Fruit fly (Drosophila melanogaster) S2 (cell line): ENCODE measurements around the gene Nin.

Experiments used
- CG8478 ChIP-seq: fragments of >200 bp; optimal IDR thresholded peaks from 2 replicates; lab custom pipeline; 2018
- CTCF ChIP-seq, 2 experiments: fragments of >200 bp; optimal IDR thresholded peaks; 2 replicates each; lab custom pipeline; 2018

Nin gene

DNA sequence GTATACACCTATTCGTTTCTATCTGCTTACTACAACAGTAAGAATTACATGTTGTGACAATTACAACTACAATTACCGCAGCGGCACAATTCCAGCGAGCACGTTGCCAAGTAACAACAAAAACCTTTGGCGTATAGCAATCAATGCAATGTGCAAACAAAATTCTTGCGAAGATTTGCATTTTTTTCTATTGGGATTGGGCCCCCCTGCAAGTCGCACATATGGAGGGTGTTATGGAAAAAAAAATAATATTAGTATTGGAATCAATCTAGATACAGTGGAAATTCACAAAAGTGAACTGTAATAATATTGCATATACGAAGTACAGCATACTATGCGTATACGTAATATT is 24.3 kb upstream of the Nin start:
- TF ChIP-seq CG8478 (lab: Kevin White, UChicago) (no peak), CTCF (optimal IDR thresholded peaks at IDR 0.05; lab: Kevin White, UChicago) (no peak)

DNA sequence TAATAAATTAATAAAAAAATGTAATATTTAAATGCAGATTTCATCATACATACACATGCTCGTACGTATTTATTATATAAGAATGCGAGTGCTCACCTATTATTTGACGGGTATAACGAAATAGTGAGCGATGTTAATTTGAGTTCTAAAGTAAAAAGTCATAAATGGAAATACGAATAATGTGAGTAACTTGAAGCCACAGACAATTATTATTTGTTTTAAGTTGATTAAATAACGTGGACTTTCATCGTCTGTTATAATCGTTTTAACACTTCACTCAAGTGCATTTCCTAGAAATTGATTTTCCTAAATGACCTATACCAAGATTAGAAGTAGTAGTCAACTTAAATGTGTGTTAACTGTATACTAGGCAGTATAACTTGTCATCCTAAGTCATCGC is 23.9 kb upstream of the Nin start:
- no peak for TF ChIP-seq CG8478 (lab: Kevin White, UChicago)
- no peak for TF ChIP-seq CTCF (optimal IDR thresholded peaks at IDR 0.05; lab: Kevin White, UChicago)

DNA sequence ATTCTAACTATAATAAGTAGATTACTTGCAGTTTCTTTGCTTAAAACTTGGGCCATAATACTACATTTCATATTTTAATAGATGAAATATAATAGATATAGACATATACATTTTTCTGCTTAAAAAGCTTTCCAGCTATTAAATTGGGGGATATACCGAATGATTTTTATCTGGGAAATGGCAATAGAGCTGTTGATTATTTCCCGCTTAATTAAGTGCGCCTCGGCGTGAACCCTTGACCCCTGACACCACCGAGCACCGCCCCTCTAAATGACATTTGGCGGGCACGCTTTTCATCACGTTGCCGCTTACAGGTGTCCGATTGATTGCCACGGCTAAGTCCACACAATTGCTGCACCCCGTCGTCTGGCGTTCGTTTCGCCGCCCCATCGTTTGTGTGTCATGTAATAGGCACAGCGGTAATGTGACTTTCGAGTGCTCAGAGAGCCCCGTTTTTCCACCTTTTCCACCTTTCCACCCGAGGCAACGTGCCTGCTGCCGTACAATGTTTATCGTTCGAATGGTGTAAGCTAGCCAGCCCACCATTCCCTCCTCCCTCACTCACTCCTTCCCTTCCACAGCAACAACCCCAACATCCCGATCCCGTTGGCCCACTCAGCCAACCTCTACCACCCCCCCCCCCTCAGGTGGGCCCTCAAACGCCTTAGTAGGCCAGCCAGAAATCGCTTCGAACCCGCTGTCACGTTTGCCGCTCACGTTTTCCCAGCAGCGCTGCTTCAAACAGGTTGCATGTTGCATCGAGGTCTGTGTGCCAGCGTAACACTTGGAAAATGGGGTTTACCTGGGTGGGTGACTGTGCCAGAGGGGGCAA is 22.7 kb upstream of the Nin start:
- TF ChIP-seq CG8478 (lab: Kevin White, UChicago) (no peak), CTCF (optimal IDR thresholded peaks at IDR 0.05; lab: Kevin White, UChicago) (no peak)

DNA sequence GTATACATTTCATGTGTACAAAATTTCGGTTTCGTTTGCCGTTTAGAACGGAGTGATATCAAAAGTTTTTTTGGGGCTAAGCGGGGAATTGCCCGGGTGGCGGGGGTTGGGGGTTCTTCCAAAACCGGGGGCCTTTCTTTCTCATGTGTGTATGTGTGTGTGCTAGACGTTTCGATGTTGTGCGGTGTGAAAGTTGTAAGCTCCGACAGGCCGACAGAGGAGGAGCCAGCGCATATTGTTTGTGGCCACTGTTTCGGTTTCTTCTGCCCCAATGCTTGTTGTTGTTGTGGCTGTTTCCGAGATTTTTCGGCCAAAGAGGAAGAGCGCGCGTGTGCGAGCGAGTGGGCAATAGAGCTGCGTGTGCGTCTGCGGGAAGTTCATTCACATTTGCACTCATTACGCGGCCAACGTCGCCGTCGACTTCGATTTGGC is 21.9 kb upstream of the Nin start:
- TF ChIP-seq CTCF (optimal IDR thresholded peaks at IDR 0.05; lab: Kevin White, UChicago) (no peak), CG8478 (lab: Kevin White, UChicago) (no peak)

DNA sequence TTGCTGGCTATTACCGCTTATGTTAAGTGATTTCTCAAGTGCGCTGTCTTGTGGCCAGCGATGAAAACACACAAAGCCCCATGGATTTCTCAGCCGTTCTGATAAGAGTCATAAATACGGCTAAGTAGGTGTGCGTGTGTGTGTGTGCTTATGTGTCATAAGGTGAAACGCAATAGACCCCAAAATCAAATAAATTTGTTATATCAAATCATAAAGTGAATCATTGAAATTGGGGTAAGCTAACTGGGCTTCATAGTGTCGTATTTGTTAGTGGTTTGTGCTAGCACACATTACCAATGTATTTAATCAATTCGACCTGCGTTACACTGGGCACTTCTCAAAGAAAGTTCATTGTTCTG is 21.3 kb upstream of the Nin start:
- TF ChIP-seq CTCF (optimal IDR thresholded peaks at IDR 0.05; lab: Kevin White, UChicago), result no peak
- TF ChIP-seq CG8478 (lab: Kevin White, UChicago), result no peak

DNA sequence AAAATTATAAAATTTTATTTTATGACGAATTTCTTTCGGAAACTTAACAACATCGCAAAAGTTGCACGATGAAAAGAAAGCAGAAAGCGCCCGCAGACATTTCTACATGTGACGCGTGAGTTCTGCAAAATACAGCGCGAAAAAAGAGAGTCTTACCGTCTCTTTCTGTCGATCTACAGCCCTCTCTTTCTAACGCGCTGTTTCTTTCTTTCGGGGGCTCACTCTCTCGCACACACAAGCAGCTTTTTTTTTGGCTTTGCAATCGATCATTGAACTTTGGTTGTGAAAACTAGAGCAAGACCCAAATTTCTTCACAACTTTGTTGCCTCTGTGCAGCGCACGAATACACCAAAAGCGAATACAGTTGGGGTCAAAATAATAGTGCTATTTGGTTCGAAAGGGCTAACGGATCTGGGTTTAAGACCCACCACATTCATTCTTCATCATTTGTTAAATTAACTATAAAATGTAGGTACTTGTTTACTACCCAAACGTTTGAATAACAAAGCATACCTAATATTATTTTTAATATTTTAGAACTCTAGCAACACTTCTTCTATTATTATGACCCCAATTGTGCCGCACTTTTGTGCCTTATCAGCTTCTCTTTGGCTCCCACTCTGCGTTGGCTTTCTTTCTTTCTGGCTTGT is 20.8 kb upstream of the Nin start:
- TF ChIP-seq CG8478 (lab: Kevin White, UChicago) (no peak), CTCF (optimal IDR thresholded peaks at IDR 0.05; lab: Kevin White, UChicago) (no peak)

DNA sequence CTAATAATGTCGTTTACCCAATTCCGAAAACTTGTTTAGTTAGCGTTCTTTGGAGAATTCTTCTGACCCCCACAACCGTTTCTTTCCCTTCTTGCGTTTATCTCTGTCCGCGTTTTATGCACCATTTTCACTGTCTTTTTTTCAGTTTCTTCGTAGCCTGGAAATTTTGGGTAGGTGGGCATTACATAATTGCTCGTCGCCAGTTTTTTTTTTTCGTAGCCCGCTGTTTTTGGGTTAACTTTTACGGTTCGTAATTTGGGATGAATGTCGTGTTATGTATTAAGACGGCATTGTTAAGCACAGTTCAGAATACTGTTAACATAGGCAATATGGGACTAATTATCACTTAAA is 19.6 kb upstream of the Nin start:
- TF ChIP-seq CTCF (optimal IDR thresholded peaks at IDR 0.05; lab: Kevin White, UChicago) (no peak), CG8478 (lab: Kevin White, UChicago) (no peak)

DNA sequence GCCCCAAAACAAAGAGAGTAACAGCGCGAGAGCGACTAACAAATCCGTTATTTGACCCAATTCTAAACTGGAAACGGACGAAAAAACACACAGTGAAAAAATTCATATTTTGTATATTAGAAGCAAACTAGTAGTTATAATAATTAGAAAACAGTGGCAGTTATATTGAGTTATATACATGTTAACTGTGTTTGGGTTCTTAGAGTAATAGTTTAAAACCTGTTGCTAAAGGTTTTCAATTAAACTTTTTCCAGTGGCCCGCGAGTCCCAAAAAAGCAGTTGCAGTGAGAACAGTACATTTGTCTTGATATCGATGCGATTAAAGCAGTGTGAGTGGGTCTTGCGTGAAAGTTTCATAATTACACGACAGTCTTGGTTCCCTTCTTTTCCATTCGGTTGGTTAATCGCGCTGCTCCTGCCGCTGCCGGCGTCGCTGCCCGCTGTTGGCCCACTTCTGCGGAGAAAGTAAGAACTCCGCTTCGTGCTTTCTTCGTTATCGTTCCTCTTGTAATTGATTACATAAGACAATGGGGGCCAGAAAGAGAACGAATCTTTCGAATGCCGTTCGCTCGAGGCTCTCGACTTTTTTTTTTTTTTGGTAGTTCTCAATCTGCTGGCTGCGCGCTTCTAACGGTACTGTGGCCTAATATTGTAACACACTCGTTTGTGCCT is 19.1 kb upstream of the Nin start:
- TF ChIP-seq CG8478 (lab: Kevin White, UChicago), result no peak
- no peak for TF ChIP-seq CTCF (optimal IDR thresholded peaks at IDR 0.05; lab: Kevin White, UChicago)

DNA sequence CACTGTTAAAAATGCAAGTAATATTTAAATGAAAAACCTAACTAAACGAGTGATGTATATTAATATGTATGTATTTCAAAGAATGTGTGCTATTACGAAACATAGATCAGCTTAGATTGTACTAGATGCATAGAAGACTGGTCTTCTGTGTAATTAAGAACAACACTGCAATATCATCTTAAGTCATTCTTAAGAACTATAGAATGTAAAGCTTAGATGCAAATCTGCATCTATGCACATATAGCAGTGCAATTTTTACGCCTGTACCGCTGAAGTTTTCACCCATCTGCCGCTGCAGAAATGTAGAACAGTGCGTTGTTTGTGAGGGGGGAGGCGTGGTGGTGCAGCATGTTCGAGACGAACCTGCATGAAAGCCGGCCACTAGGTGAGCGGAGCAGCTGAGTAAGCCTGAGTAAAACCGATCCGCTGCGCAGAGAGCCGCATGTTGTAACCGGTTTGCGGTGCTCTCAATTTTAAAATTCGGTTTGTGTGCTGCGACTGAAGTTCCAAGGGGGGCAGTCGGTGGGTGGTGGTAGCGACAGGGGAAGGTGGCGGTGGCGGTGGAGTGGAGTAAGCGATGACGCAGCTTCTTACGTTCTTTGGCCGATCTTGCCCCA is 18.4 kb upstream of the Nin start:
- TF ChIP-seq CG8478 (lab: Kevin White, UChicago) (no peak), CTCF (optimal IDR thresholded peaks at IDR 0.05; lab: Kevin White, UChicago) (no peak)

DNA sequence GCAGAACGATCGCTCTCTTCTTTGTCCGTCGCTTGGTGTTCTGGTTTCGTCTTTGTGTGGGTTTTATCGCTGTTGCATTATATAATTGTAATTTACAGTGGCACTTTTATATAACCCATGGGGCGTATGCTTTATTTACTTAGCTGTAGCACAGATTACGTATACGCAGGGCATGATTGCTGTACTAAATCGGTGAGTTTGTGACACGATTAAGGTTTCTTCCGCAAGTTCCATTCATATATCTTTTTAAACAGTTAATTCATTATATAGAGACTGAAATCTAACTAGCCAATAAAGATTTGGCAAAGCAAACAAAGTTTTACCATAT is 16.9 kb upstream of the Nin start:
- TF ChIP-seq CTCF (optimal IDR thresholded peaks at IDR 0.05; lab: Kevin White, UChicago) (no peak), CG8478 (lab: Kevin White, UChicago) (no peak)

DNA sequence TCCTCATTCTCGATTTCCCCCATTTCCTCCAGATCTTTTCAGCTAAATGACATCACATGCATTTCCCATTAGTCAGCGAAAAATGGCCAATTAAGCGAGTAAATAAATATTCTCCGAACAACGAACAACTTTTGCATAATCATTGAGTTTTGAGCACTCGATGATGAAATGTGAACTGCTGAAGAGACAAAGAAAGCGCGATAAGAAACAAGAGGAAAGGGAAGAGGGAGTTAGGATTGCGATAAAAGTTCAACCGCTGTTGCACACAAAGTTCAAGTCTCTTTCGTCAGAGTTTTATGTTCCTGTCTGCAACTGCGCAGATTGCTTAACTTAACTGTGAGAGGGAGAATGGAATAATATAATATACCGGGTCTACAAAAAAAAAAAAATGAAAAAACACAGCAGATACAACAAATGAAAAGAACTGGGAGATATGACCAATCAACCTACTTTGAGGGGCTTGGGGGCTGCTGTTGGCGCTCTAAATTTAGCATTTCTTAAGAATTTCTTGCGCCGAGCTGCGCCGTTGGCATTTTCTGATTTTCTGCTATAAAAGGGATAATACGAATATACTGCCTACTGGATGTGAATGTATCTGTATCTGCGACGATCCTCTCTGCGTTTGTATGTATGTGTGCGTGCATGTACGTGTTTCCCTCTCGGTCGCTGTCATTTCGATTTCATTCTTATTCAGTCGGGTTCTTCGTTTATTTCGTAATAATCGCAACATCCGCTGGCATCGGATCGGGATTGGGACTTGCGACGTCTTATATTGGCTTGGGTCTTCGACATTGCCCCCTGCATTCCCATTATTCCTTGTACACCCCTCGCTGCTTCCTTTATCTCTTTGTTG is 16.3 kb upstream of the Nin start:
- TF ChIP-seq CTCF (optimal IDR thresholded peaks at IDR 0.05; lab: Kevin White, UChicago) (no peak), CG8478 (lab: Kevin White, UChicago) (no peak)

DNA sequence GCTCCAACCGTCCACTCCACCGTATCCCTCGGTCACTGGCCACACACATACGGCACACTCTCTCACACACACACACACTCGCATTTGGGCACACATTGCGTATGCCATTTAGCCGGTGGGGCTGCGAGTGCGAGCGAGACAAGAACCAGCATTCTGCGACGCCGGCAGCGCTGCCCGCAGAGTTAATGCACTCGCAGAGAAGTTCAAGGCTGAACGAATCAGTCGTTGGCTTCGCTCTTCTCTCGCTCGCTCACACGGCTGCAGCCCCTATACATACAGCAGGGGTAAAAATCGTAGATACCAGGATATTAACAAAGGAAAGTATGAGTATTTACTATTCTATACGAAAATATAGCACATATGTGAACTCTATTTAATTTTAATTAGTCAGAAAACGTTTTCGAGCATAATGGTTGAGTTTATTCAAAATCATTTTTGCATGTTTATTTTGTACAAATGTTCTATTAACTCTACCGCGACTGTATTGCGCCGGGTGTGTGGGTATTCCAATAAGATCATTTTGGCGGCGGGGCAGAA is 14.7 kb upstream of the Nin start:
- TF ChIP-seq CTCF (optimal IDR thresholded peaks at IDR 0.05; lab: Kevin White, UChicago), result no peak

DNA sequence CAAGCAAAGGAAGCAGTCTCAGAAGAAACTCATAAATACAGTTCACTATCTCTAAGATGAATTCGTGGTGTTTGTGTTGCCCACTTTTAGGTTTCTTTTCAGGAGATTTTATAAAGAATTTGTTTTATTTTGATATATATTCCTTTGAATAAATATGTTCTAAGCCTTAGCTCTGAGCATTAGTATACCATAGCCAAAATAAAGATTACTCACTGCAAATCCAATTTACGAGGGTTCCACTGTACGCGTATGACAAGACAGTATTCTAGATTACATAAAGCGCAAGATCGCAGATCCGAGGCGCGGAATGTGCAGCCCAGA is 14.3 kb upstream of the Nin start:
- TF ChIP-seq CG8478 (lab: Kevin White, UChicago) (no peak), CTCF (optimal IDR thresholded peaks at IDR 0.05; lab: Kevin White, UChicago) (no peak)
